Fruit fly (Drosophila melanogaster) whole organism, embryonic: Measurements from ENCODE around the gene Pstk.

Experiments
- Abd-B ChIP-seq: fragments of 200-800 bp; sonication (Bioruptor generic); optimal IDR thresholded peaks from 2 replicates; lab custom pipeline; 2018; ENCODE audit warnings: missing biosample characterization, mild to moderate bottlenecking, missing genetic modification characterization, moderate library complexity
- Antp ChIP-seq: fragments of 200-800 bp; sonication (Bioruptor generic); optimal IDR thresholded peaks from 3 replicates; lab custom pipeline; 2016; ENCODE audit warnings: missing biosample characterization, missing genetic modification characterization
- B-H1 ChIP-seq: fragments of 200-800 bp; sonication (Bioruptor generic); IDR thresholded peaks from 3 replicates; pipeline ENCODE4 v1.3.6; 2022; ENCODE audit warnings: missing biosample characterization, missing genetic modification characterization
- BEAF-32 ChIP-seq: fragments of 200-800 bp; sonication (Bioruptor generic); optimal IDR thresholded peaks from 3 replicates; lab custom pipeline; 2017; ENCODE audit warnings: missing biosample characterization, missing genetic modification characterization, mild to moderate bottlenecking, moderate library complexity, missing genetic modification reagents
- Bgb ChIP-seq: fragments of 200-800 bp; sonication (Bioruptor generic); IDR thresholded peaks from 2 replicates; pipeline ENCODE4 v1.3.6; 2022; ENCODE audit warnings: missing biosample characterization, missing genetic modification characterization; ENCODE audit not compliant: partially characterized antibody
- CG10274 ChIP-seq: fragments of 200-800 bp; sonication (Bioruptor generic); optimal IDR thresholded peaks from 3 replicates; lab custom pipeline; 2017; ENCODE audit warnings: missing biosample characterization, mild to moderate bottlenecking, missing genetic modification characterization
- CG10462 ChIP-seq: fragments of 200-800 bp; sonication (Bioruptor generic); optimal IDR thresholded peaks from 2 replicates; lab custom pipeline; 2016; ENCODE audit warnings: missing biosample characterization, missing genetic modification characterization
- CG11247 ChIP-seq: fragments of 200-800 bp; sonication (Bioruptor generic); IDR thresholded peaks from 2 replicates; pipeline ENCODE4 v1.3.6; 2022; ENCODE audit warnings: missing biosample characterization, missing genetic modification characterization
- CG12071 ChIP-seq: fragments of 200-800 bp; sonication (Bioruptor generic); optimal IDR thresholded peaks from 3 replicates; lab custom pipeline; 2018; ENCODE audit warnings: missing biosample characterization, mild to moderate bottlenecking, missing genetic modification characterization
- CG12659 ChIP-seq: fragments of 200-800 bp; sonication (Bioruptor generic); optimal IDR thresholded peaks from 3 replicates; lab custom pipeline; 2017; ENCODE audit warnings: mild to moderate bottlenecking, missing biosample characterization, missing genetic modification reagents, missing genetic modification characterization
- CG1529 ChIP-seq: fragments of 200-800 bp; sonication (Bioruptor generic); optimal IDR thresholded peaks from 3 replicates; lab custom pipeline; 2018; ENCODE audit warnings: missing biosample characterization, missing genetic modification characterization
- CG17385 ChIP-seq: fragments of 200-800 bp; sonication (Bioruptor generic); optimal IDR thresholded peaks from 3 replicates; lab custom pipeline; 2018; ENCODE audit warnings: missing biosample characterization, mild to moderate bottlenecking, missing genetic modification characterization
- CG18599 ChIP-seq: fragments of 200-800 bp; sonication (Bioruptor generic); optimal IDR thresholded peaks from 3 replicates; lab custom pipeline; 2017; ENCODE audit warnings: missing biosample characterization, missing genetic modification characterization, mild to moderate bottlenecking, moderate library complexity, missing genetic modification reagents
- CG2120 ChIP-seq: fragments of 200-800 bp; sonication (Bioruptor generic); optimal IDR thresholded peaks from 3 replicates; lab custom pipeline; 2016; ENCODE audit warnings: missing biosample characterization, missing genetic modification characterization
- CG31224 ChIP-seq: fragments of 200-800 bp; sonication (Bioruptor generic); IDR thresholded peaks from 2 replicates; pipeline ENCODE4 v1.3.6; 2022; ENCODE audit warnings: missing biosample characterization, missing genetic modification characterization
- CG4360 ChIP-seq: fragments of 200-800 bp; sonication (Bioruptor generic); IDR thresholded peaks from 2 replicates; pipeline ENCODE4 v1.3.6; 2022; ENCODE audit warnings: missing biosample characterization, missing genetic modification characterization
- CG5953 ChIP-seq: fragments of 200-800 bp; sonication (Bioruptor generic); IDR thresholded peaks from 2 replicates; pipeline ENCODE4 v1.3.6; 2022; ENCODE audit warnings: missing biosample characterization, missing genetic modification characterization
- CG7963 ChIP-seq: fragments of 200-800 bp; sonication (Bioruptor generic); IDR thresholded peaks from 3 replicates; pipeline ENCODE4 v1.3.6; 2022; ENCODE audit warnings: missing biosample characterization, missing genetic modification characterization; ENCODE audit not compliant: partially characterized antibody
- CG8924 ChIP-seq: fragments of 200-800 bp; optimal IDR thresholded peaks from 3 replicates; lab custom pipeline; 2019; ENCODE audit warnings: missing biosample characterization, mild to moderate bottlenecking, missing genetic modification characterization, moderate library complexity
- CG9817 ChIP-seq: fragments of 200-800 bp; sonication (Bioruptor generic); optimal IDR thresholded peaks from 2 replicates; lab custom pipeline; 2018; ENCODE audit warnings: missing biosample characterization, mild to moderate bottlenecking, missing genetic modification characterization, moderate library complexity
- CHES-1-like ChIP-seq: fragments of 200-800 bp; sonication (Bioruptor generic); optimal IDR thresholded peaks from 2 replicates; lab custom pipeline; 2016; ENCODE audit warnings: missing biosample characterization, missing genetic modification characterization
- CrebB ChIP-seq: fragments of 200-800 bp; sonication (Bioruptor generic); optimal IDR thresholded peaks from 3 replicates; lab custom pipeline; 2018; ENCODE audit warnings: missing biosample characterization, mild to moderate bottlenecking, missing genetic modification characterization
- Dad ChIP-seq: fragments of 200-800 bp; sonication (Bioruptor generic); optimal IDR thresholded peaks from 3 replicates; lab custom pipeline; 2016; ENCODE audit warnings: missing biosample characterization, missing genetic modification characterization
- Dfd ChIP-seq, 2 experiments: fragments of >200 bp; optimal IDR thresholded peaks; 2 replicates each; lab custom pipeline; 2017; ENCODE audit warnings: missing biosample characterization in 2 of 2, missing genetic modification characterization in 2 of 2
- Fer3 ChIP-seq: fragments of 200-800 bp; sonication (Bioruptor generic); optimal IDR thresholded peaks from 2 replicates; lab custom pipeline; 2018; ENCODE audit warnings: missing biosample characterization, mild to moderate bottlenecking, missing genetic modification characterization, moderate library complexity
- Hmr ChIP-seq: fragments of 200-800 bp; sonication (Bioruptor generic); optimal IDR thresholded peaks from 3 replicates; lab custom pipeline; 2017; ENCODE audit warnings: mild to moderate bottlenecking, missing biosample characterization, missing genetic modification reagents, missing genetic modification characterization
- Nf-YC ChIP-seq: fragments of 200-800 bp; optimal IDR thresholded peaks from 3 replicates; lab custom pipeline; 2019; ENCODE audit warnings: missing biosample characterization, mild to moderate bottlenecking, missing genetic modification characterization, moderate library complexity
- Sin3A ChIP-seq: fragments of >200 bp; optimal IDR thresholded peaks from 2 replicates; lab custom pipeline; 2018
- Ssrp ChIP-seq: fragments of 200-800 bp; sonication (Bioruptor generic); optimal IDR thresholded peaks from 2 replicates; lab custom pipeline; 2018; ENCODE audit warnings: missing biosample characterization, mild to moderate bottlenecking, missing genetic modification characterization, moderate library complexity
- Taf1 ChIP-seq: fragments of 200-800 bp; sonication (Bioruptor generic); IDR thresholded peaks from 2 replicates; pipeline ENCODE4 v1.3.6; 2022; ENCODE audit warnings: missing biosample characterization, missing genetic modification characterization
- cad ChIP-seq: fragments of >200 bp; optimal IDR thresholded peaks from 2 replicates; lab custom pipeline; 2017; ENCODE audit warnings: missing biosample characterization, missing genetic modification characterization
- cas ChIP-seq: fragments of 200-800 bp; sonication (Bioruptor generic); IDR thresholded peaks from 2 replicates; pipeline ENCODE4 v1.3.6; 2022; ENCODE audit warnings: missing biosample characterization, missing genetic modification characterization
- cato ChIP-seq: fragments of 200-800 bp; sonication (Bioruptor generic); optimal IDR thresholded peaks from 2 replicates; lab custom pipeline; 2016; ENCODE audit warnings: missing biosample characterization, missing genetic modification characterization, borderline replicate concordance
- exex ChIP-seq: fragments of 200-800 bp; sonication (Bioruptor generic); optimal IDR thresholded peaks from 4 replicates; lab custom pipeline; 2018; ENCODE audit warnings: missing biosample characterization, mild to moderate bottlenecking, missing genetic modification characterization, moderate library complexity
- fd3F ChIP-seq: fragments of 200-800 bp; sonication (Bioruptor generic); optimal IDR thresholded peaks from 2 replicates; lab custom pipeline; 2018; ENCODE audit warnings: missing biosample characterization, mild to moderate bottlenecking, missing genetic modification characterization, moderate library complexity
- gro ChIP-seq: fragments of 200-800 bp; sonication (Bioruptor generic); optimal IDR thresholded peaks from 2 replicates; lab custom pipeline; 2016; ENCODE audit warnings: missing biosample characterization, missing genetic modification characterization
- inv ChIP-seq: fragments of 200-800 bp; sonication (Bioruptor generic); IDR thresholded peaks from 2 replicates; pipeline ENCODE4 v1.3.6; 2022; ENCODE audit warnings: missing biosample characterization, missing genetic modification characterization; ENCODE audit not compliant: partially characterized antibody
- jing ChIP-seq: fragments of 200-800 bp; sonication (Bioruptor generic); optimal IDR thresholded peaks from 2 replicates; lab custom pipeline; 2018; ENCODE audit warnings: missing biosample characterization, mild to moderate bottlenecking, missing genetic modification characterization
- klu ChIP-seq: fragments of 200-800 bp; sonication (Bioruptor generic); IDR thresholded peaks from 2 replicates; pipeline ENCODE4 v1.3.6; 2022; ENCODE audit warnings: missing biosample characterization, missing genetic modification characterization
- lab ChIP-seq: fragments of 200-800 bp; sonication (Bioruptor generic); optimal IDR thresholded peaks from 3 replicates; lab custom pipeline; 2017; ENCODE audit warnings: missing biosample characterization, missing genetic modification characterization, mild to moderate bottlenecking, moderate library complexity, missing genetic modification reagents
- pita ChIP-seq: fragments of 200-800 bp; sonication (Bioruptor generic); optimal IDR thresholded peaks from 2 replicates; lab custom pipeline; 2017; ENCODE audit warnings: missing biosample characterization, mild to moderate bottlenecking, missing genetic modification characterization
- rib ChIP-seq: fragments of 200-800 bp; sonication (Bioruptor generic); IDR thresholded peaks from 2 replicates; pipeline ENCODE4 v1.3.6; 2022; ENCODE audit warnings: missing biosample characterization, missing genetic modification characterization
- scrt ChIP-seq: fragments of 200-800 bp; sonication (Bioruptor generic); optimal IDR thresholded peaks from 2 replicates; lab custom pipeline; 2018; ENCODE audit warnings: missing biosample characterization, mild to moderate bottlenecking, missing genetic modification characterization, moderate library complexity
- sd ChIP-seq: fragments of 200-800 bp; sonication (Bioruptor generic); optimal IDR thresholded peaks from 3 replicates; lab custom pipeline; 2018; ENCODE audit warnings: missing biosample characterization, mild to moderate bottlenecking, missing genetic modification characterization, moderate library complexity
- sima ChIP-seq: fragments of 200-800 bp; sonication (Bioruptor generic); optimal IDR thresholded peaks from 2 replicates; lab custom pipeline; 2016; ENCODE audit warnings: missing biosample characterization, missing genetic modification characterization
- sisA ChIP-seq: fragments of 200-800 bp; sonication (Bioruptor generic); IDR thresholded peaks from 2 replicates; pipeline ENCODE4 v1.3.6; 2022; ENCODE audit warnings: missing biosample characterization, missing genetic modification characterization
- tin ChIP-seq: fragments of 200-800 bp; sonication (Bioruptor generic); optimal IDR thresholded peaks from 3 replicates; lab custom pipeline; 2016; ENCODE audit warnings: missing biosample characterization, missing genetic modification characterization
- tna ChIP-seq: fragments of 200-800 bp; sonication (Bioruptor generic); IDR thresholded peaks from 2 replicates; pipeline ENCODE4 v1.3.6; 2022; ENCODE audit warnings: missing biosample characterization, missing genetic modification characterization; ENCODE audit not compliant: partially characterized antibody
- tx ChIP-seq: fragments of 200-800 bp; sonication (Bioruptor generic); optimal IDR thresholded peaks from 2 replicates; lab custom pipeline; 2016; ENCODE audit warnings: missing biosample characterization, missing genetic modification characterization
- wek ChIP-seq: fragments of 200-800 bp; sonication (Bioruptor generic); optimal IDR thresholded peaks from 3 replicates; lab custom pipeline; 2018; ENCODE audit warnings: missing biosample characterization, mild to moderate bottlenecking, missing genetic modification characterization, moderate library complexity
- zf30C ChIP-seq: fragments of 200-800 bp; sonication (Bioruptor generic); optimal IDR thresholded peaks from 3 replicates; lab custom pipeline; 2018; ENCODE audit warnings: missing biosample characterization, mild to moderate bottlenecking, missing genetic modification characterization

Gene Pstk

dm6 chrX:19603953-19604352 lies 14.4 kb downstream of the Pstk start (continued):
- peak; percentile 70 for TF ChIP-seq Abd-B (GFP tag; lab: Kevin White, UChicago)
- TF ChIP-seq sima (GFP tag; lab: Kevin White, UChicago), result no peak
- peak; percentile 33 for TF ChIP-seq exex (tag; lab: Kevin White, UChicago)
- peak; percentile 77 for TF ChIP-seq CG12071 (GFP tag; lab: Kevin White, UChicago)
- peak; percentile 77 for TF ChIP-seq CG11247 (GFP tag; lab: Robert Waterston, UW)
- TF ChIP-seq gro (GFP tag; lab: Kevin White, UChicago), result peak; percentile 54
- TF ChIP-seq Dfd (GFP tag; optimal IDR thresholded peaks at IDR 0.05; lab: Kevin White, UChicago), result no peak
- peak; percentile 43 for TF ChIP-seq CG10274 (GFP tag; lab: Kevin White, UChicago)
- peak; percentile 24 for TF ChIP-seq CG10462 (GFP tag; lab: Kevin White, UChicago)
- peak; percentile 82 for TF ChIP-seq Taf1 (GFP tag; lab: Robert Waterston, UW)
- TF ChIP-seq CG2120 (GFP tag; lab: Kevin White, UChicago), result peak; percentile 80
- no peak for TF ChIP-seq inv (GFP tag; lab: Robert Waterston, UW)
- TF ChIP-seq rib (GFP tag; lab: Robert Waterston, UW), result peak; percentile 76
- no peak for TF ChIP-seq Sin3A (lab: Kevin White, UChicago)
- peak; percentile 69 for TF ChIP-seq CG17385 (GFP tag; lab: Kevin White, UChicago)
- TF ChIP-seq Bgb (GFP tag; lab: Robert Waterston, UW), result no peak
- TF ChIP-seq CG8924 (tag; lab: Kevin White, UChicago), result peak; percentile 72
- TF ChIP-seq CrebB (tag; lab: Kevin White, UChicago), result peak; percentile 52
- peak; percentile 89 for TF ChIP-seq lab (GFP tag; lab: Kevin White, UChicago)
- TF ChIP-seq Hmr (GFP tag; lab: Kevin White, UChicago), result peak; percentile 83
- TF ChIP-seq sd (tag; lab: Kevin White, UChicago), result peak; percentile 25
- TF ChIP-seq pita (GFP tag; lab: Kevin White, UChicago), result no peak
- TF ChIP-seq CG18599 (GFP tag; lab: Kevin White, UChicago), result peak; percentile 81
- TF ChIP-seq CG12659 (GFP tag; lab: Kevin White, UChicago), result peak; percentile 78
- peak; percentile 56; the same call in 1 of the 3 replicates for TF ChIP-seq B-H1 (GFP tag; lab: Robert Waterston, UW)
- TF ChIP-seq fd3F, result peak; percentile 71
- TF ChIP-seq CG4360 (GFP tag; lab: Robert Waterston, UW), result no peak
- TF ChIP-seq zf30C (GFP tag; lab: Kevin White, UChicago), result peak; percentile 27
- TF ChIP-seq wek, result no peak
- TF ChIP-seq CG1529 (GFP tag; lab: Kevin White, UChicago), result peak; percentile 18
- peak; percentile 32 for TF ChIP-seq Antp
- peak; percentile 64 for TF ChIP-seq Nf-YC (tag; lab: Kevin White, UChicago)
- peak; percentile 80 for TF ChIP-seq Fer3 (tag; lab: Kevin White, UChicago)
- TF ChIP-seq Ssrp, result peak; percentile 53
- peak; percentile 74 for TF ChIP-seq CG9817 (tag; lab: Kevin White, UChicago)
- peak; percentile 58 for TF ChIP-seq scrt (GFP tag; lab: Kevin White, UChicago)
- TF ChIP-seq CG5953 (GFP tag; lab: Robert Waterston, UW), result peak; percentile 61
- peak; percentile 39 for TF ChIP-seq jing (GFP tag; lab: Kevin White, UChicago)
- TF ChIP-seq klu, result peak; percentile 74
- no peak for TF ChIP-seq cad (GFP tag; lab: Kevin White, UChicago)
- peak; percentile 31 for TF ChIP-seq Dad (GFP tag; lab: Kevin White, UChicago)
- TF ChIP-seq CHES-1-like, result peak; percentile 44
- TF ChIP-seq tin (GFP tag; lab: Kevin White, UChicago), result peak; percentile 73
- TF ChIP-seq tx (GFP tag; lab: Kevin White, UChicago), result peak; percentile 20
- 0 out of 2 replicates have a peak, but pooled peaks have one; percentile 38 for TF ChIP-seq cas (GFP tag; lab: Robert Waterston, UW)
- TF ChIP-seq CG31224 (GFP tag; lab: Robert Waterston, UW), result peak; percentile 83
- no peak for TF ChIP-seq tna
- TF ChIP-seq CG7963 (GFP tag; lab: Robert Waterston, UW), result no peak
- TF ChIP-seq cato (GFP tag; lab: Kevin White, UChicago), result no peak
- TF ChIP-seq sisA (GFP tag; lab: Robert Waterston, UW), result peak; percentile 81
- no peak for TF ChIP-seq BEAF-32 (GFP tag; lab: Kevin White, UChicago)
